Fruit fly (Drosophila melanogaster): ENCODE results near the gene CG46320.

CG46320 gene

DNA sequence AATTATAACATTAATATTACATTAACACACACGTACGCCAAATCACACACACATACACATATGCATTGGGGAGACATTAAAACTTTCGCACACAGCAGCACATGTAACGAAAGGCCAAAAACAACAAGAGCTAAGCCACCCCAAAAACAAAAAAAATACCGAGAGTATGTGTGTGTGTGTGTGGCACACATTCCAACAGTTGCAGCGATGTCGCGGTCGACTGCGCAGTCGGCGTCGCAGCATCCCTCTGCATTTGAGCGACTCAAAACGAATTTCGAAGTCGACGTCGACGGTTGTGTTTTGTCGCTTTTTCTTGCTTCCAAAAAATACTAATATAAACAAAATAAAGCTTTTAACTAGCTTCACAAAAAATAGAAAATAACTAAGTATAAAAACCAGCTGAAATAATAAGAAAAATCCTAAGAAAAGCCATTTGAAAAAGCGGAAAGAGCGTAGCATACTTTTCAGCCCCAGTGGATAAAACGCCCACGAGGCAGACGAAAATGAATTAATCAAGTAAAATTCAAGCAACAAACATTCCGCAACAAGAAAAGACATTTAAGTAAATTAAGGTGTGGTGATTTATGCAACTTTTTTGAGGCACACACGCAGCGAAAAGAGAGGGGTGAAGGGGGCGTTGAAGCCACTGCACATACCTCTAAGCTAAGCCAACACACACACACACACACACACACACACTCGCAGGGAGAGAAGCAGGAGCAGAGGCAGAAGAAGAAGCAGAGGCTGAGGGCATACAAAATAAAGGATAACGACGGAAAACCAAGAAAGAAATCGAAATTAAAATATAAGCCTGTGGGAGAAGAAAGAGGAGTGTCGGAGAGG, at the start of gene CG46320:
CG46320 (plus strand) TSS at position 246 of the 843 bp plus-strand sequence.
- TF ChIP-seq CG8478 (optimal IDR thresholded peaks at IDR 0.05) (no peak), usp (GFP tag; optimal IDR thresholded peaks at IDR 0.05) (no peak), psq (optimal IDR thresholded peaks at IDR 0.05) (no peak), pan (optimal IDR thresholded peaks at IDR 0.05) (no peak), Dll (optimal IDR thresholded peaks at IDR 0.05) (no peak), EcR (GFP tag; optimal IDR thresholded peaks at IDR 0.05) (no peak)

DNA sequence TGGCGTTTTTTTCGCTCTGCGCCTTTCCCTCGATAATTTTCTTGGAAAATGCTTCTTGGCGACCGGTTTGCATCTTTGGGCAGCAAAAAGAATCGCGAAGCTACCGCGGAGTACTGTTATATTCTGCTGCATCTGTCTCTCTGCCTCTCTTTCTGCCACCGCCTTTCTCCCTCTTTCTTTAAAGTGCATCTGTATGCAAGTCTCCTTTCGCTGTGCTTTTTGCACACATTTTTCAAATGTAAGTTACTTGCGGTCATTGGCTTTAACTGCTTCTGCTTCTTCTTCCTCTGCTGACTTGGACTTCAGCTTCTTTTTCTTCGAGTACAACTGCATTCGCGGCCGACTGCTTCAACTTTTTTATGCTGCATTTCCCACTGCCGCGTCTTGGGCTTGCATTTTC, 48.2 kb upstream of the CG46320 start:
- TF ChIP-seq Dll (optimal IDR thresholded peaks at IDR 0.05) (no peak), EcR (GFP tag; optimal IDR thresholded peaks at IDR 0.05) (peak; percentile 66 to 83)

DNA sequence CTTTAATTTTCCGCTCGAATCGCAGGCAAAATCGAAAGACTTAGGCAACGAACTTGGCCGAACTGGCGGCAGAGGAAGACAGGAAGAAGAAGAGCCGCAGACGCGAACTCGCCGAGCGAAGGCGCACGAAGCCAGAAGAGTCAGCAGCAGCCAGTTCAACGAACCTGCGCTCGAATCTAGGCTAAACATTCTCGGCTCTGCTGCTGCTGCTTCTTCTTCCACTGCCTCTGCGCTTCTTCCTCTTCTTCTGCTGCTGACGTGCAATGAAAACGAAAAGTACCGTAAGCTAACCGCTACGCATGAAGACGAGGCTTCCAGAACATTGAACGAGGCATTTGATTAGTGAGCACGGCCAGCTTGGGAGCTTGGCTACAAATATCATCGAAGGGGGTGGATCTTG, 47.4 kb upstream of the CG46320 start:
- TF ChIP-seq CG8478 (optimal IDR thresholded peaks at IDR 0.05) (no peak), EcR (GFP tag; optimal IDR thresholded peaks at IDR 0.05) (peak; percentile 61 to 88)

DNA sequence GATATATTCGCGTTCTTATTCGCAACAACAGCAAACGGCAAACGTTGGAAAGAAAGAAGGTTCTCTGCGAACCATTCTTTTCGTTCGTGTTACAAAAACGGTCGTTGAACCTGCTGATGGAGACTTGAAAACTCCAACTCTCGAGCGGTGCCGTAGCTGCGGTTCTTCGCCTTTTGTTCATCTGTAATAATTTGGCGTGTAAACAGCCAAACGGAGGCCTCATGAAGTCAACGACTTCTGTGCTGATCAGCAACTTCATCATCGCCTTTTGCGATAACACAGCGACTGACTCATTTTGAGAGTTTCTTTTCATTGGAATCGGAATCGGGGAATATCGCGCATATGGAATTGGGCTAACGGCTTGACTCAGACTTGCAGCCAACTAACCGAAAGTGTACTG, 46.5 kb upstream of the CG46320 start:
- TF ChIP-seq Dll (optimal IDR thresholded peaks at IDR 0.05) = no peak
- peak; percentile 41 to 71 for TF ChIP-seq EcR (GFP tag; optimal IDR thresholded peaks at IDR 0.05)

dm6 chr3L:5618697-5619096, 45.2 kb upstream of the CG46320 start:
- TF ChIP-seq EcR (GFP tag; optimal IDR thresholded peaks at IDR 0.05) (peak; percentile 55 to 86), psq (optimal IDR thresholded peaks at IDR 0.05) (no peak)

dm6 chr3L:5621506-5621905, 42.4 kb upstream of the CG46320 start:
- TF ChIP-seq Dll (optimal IDR thresholded peaks at IDR 0.05) = no peak
- TF ChIP-seq CG8478 (optimal IDR thresholded peaks at IDR 0.05) = no peak
- no peak for TF ChIP-seq psq (optimal IDR thresholded peaks at IDR 0.05)
- TF ChIP-seq EcR (GFP tag; optimal IDR thresholded peaks at IDR 0.05) = no peak
- TF ChIP-seq pan (optimal IDR thresholded peaks at IDR 0.05) = no peak
- TF ChIP-seq usp (GFP tag; optimal IDR thresholded peaks at IDR 0.05) = no peak

- TF ChIP-seq psq (optimal IDR thresholded peaks at IDR 0.05) = no peak
- peak in 1 of 2 experiments; percentile 93 for TF ChIP-seq EcR (GFP tag; optimal IDR thresholded peaks at IDR 0.05)
- no peak for TF ChIP-seq usp (GFP tag; optimal IDR thresholded peaks at IDR 0.05)
- peak; percentile 10 for TF ChIP-seq Dll (optimal IDR thresholded peaks at IDR 0.05)
Observed at dm6 chr3L:5621908-5622307, 42.0 kb upstream of the CG46320 start.

DNA sequence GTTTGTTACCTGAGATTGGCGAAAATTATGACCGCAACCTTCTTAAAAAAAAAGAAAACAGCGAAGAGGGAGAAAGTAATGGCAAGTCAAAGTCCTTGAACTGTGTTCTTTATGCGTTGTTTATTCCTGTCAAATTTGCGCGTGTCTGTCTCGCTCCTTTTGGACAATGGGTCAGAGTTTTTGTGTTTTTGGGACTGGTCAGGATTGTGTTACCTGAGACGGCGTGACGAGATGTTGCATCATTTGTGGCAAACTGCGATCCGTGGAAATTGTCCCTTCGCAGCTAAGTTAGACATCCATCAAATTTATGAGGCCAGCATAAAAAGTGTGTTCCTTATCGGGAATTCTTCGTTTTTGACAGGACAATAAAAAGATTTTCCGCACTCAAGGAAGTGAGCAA, 40.6 kb upstream of the CG46320 start:
- TF ChIP-seq EcR (GFP tag; optimal IDR thresholded peaks at IDR 0.05) = no peak
- no peak for TF ChIP-seq Dll (optimal IDR thresholded peaks at IDR 0.05)
- no peak for TF ChIP-seq psq (optimal IDR thresholded peaks at IDR 0.05)
- no peak for TF ChIP-seq usp (GFP tag; optimal IDR thresholded peaks at IDR 0.05)
- TF ChIP-seq CG8478 (optimal IDR thresholded peaks at IDR 0.05) = no peak

DNA sequence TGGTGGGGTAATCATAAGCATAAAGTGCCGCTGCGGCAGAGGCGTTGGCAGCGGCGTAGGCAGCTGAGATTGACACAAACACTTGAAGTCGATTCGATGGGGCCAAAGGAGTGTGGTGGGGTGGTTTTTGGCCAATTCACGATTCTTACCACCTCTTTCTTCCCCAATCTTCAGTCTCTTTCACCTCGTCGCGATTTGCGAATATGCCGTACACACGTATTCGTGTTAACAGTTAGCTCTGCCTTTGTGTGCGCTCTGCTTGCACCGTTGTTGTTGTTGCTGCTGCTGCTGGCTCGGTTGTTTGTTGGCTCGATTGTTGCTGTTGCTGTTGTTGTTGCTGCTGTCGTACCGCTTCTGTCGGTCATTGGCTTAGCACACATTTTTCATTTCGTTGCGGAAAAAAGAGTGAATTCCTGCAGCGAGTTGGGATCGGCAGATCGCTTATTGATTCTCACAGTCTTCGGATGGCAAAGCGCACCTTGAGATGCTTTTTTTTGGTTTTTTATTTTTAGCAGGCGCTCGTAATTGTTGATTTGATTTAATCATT, 38.7 kb upstream of the CG46320 start:
- TF ChIP-seq psq (optimal IDR thresholded peaks at IDR 0.05) (no peak), EcR (GFP tag; optimal IDR thresholded peaks at IDR 0.05) (peak; percentile 62 to 86)

DNA sequence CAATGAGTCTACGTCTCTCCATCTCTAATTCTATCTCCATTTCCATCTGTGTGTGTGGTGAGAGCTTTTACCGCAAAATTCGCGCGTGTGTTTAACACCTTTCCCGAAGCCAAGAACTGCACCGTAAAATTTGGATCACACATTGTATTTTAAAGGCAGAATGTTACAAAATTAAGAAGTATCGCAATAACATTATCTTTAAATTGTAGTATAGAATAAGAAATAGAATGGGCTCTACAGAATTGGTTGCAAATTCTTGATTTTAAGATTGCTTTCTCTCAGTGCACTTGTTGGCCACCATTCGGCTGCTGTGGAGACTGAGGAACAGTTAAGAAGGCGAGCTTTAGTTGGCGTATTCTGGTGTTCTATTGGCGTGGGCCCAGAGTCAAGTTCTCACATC, 37.5 kb upstream of the CG46320 start:
- no peak for TF ChIP-seq pan (optimal IDR thresholded peaks at IDR 0.05)
- TF ChIP-seq EcR (GFP tag; optimal IDR thresholded peaks at IDR 0.05) = no peak
- TF ChIP-seq Dll (optimal IDR thresholded peaks at IDR 0.05) = no peak
- no peak for TF ChIP-seq psq (optimal IDR thresholded peaks at IDR 0.05)
- no peak for TF ChIP-seq CG8478 (optimal IDR thresholded peaks at IDR 0.05)
- no peak for TF ChIP-seq usp (GFP tag; optimal IDR thresholded peaks at IDR 0.05)

DNA sequence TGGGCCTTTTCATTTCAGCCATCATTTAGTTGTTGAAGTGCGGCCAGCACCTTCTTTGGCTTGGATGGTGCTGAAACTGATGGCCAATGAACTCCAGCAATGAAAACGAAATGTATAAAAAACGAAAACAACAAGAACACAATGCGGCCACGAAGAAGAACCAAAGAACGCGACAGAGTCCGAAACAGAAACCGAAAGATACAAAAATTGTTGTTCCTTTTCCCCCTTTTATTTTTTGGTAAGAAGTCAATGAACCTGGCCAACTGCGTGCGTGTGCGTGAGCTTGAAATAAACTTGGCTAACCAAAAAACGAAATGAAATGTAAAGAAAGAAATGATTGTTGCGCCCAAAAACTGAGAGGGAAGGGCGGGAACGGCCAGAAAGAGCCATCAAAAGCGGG, 36.1 kb upstream of the CG46320 start:
- TF ChIP-seq EcR (GFP tag; optimal IDR thresholded peaks at IDR 0.05) (peak; percentile 46 to 78), psq (optimal IDR thresholded peaks at IDR 0.05) (no peak)

dm6 chr3L:5630176-5630583, 33.7 kb upstream of the CG46320 start:
- no peak for TF ChIP-seq CG8478 (optimal IDR thresholded peaks at IDR 0.05)
- no peak for TF ChIP-seq usp (GFP tag; optimal IDR thresholded peaks at IDR 0.05)
- TF ChIP-seq Dll (optimal IDR thresholded peaks at IDR 0.05) = no peak
- TF ChIP-seq psq (optimal IDR thresholded peaks at IDR 0.05) = no peak
- TF ChIP-seq EcR (GFP tag; optimal IDR thresholded peaks at IDR 0.05) = no peak
- TF ChIP-seq pan (optimal IDR thresholded peaks at IDR 0.05) = no peak

- TF ChIP-seq Dll (optimal IDR thresholded peaks at IDR 0.05) (peak; percentile 88), pan (optimal IDR thresholded peaks at IDR 0.05) (no peak), EcR (GFP tag; optimal IDR thresholded peaks at IDR 0.05) (peak in 1 of 2 experiments; percentile 72)
Observed at dm6 chr3L:5630608-5631080, 33.3 kb upstream of the CG46320 start, which contains the start of gene Blimp-1. TSS of gene Blimp-1 (plus strand) at chr3L:5630983.
